Worm (Caenorhabditis elegans) whole organism, mixed stage, embryonic: ENCODE measurements around the gene mdt-6.

Source experiments
- M03D4.4 ChIP-seq: sonication (generic microtip); optimal IDR thresholded peaks from 2 replicates; lab custom pipeline; 2017; ENCODE audit warnings: mild to moderate bottlenecking, missing genetic modification characterization, missing compliant biosample characterization
- blmp-1 ChIP-seq: fragments of 150-350 bp; optimal IDR thresholded peaks from 2 replicates; lab custom pipeline; 2014; ENCODE audit warnings: missing biosample characterization, missing genetic modification characterization
- ceh-39 ChIP-seq: fragments of 150-350 bp; optimal IDR thresholded peaks from 2 replicates; lab custom pipeline; 2014; ENCODE audit warnings: missing biosample characterization, missing genetic modification characterization
- ceh-43 ChIP-seq: fragments of 200-800 bp; sonication (Bioruptor generic); optimal IDR thresholded peaks from 2 replicates; lab custom pipeline; 2018; ENCODE audit warnings: mild to moderate bottlenecking, missing genetic modification characterization, moderate library complexity, missing compliant biosample characterization
- ceh-83 ChIP-seq: fragments of 200-800 bp; sonication (Bioruptor generic); optimal IDR thresholded peaks from 2 replicates; lab custom pipeline; 2018; ENCODE audit warnings: mild to moderate bottlenecking, missing genetic modification characterization, missing compliant biosample characterization
- ces-1 ChIP-seq: fragments of 150-350 bp; optimal IDR thresholded peaks from 2 replicates; lab custom pipeline; 2014; ENCODE audit warnings: missing biosample characterization, missing genetic modification reagents, missing genetic modification characterization
- cnd-1 ChIP-seq: fragments of 200-800 bp; sonication (Bioruptor generic); optimal IDR thresholded peaks from 2 replicates; lab custom pipeline; 2018; ENCODE audit warnings: mild to moderate bottlenecking, missing genetic modification characterization, missing compliant biosample characterization
- drap-1 ChIP-seq: fragments of 200-800 bp; sonication (Bioruptor generic); optimal IDR thresholded peaks from 3 replicates; lab custom pipeline; 2018; ENCODE audit warnings: mild to moderate bottlenecking, missing genetic modification characterization, missing compliant biosample characterization
- elt-1 ChIP-seq: sonication (generic microtip); optimal IDR thresholded peaks from 2 replicates; lab custom pipeline; 2017; ENCODE audit warnings: missing genetic modification characterization, mild to moderate bottlenecking, missing compliant biosample characterization, antibody characterized with exemption, moderate library complexity, borderline replicate concordance; ENCODE audit not compliant: insufficient read depth
- elt-3 ChIP-seq: fragments of 150-350 bp; optimal IDR thresholded peaks from 2 replicates; lab custom pipeline; 2014; ENCODE audit warnings: missing biosample characterization, missing genetic modification characterization
- flh-1 ChIP-seq: fragments of 200-800 bp; sonication (Bioruptor generic); optimal IDR thresholded peaks from 2 replicates; lab custom pipeline; 2018; ENCODE audit warnings: mild to moderate bottlenecking, missing genetic modification characterization, moderate library complexity, missing compliant biosample characterization
- ham-2 ChIP-seq: fragments of 200-800 bp; sonication (Bioruptor generic); optimal IDR thresholded peaks from 2 replicates; lab custom pipeline; 2018; ENCODE audit warnings: mild to moderate bottlenecking, missing genetic modification characterization, missing compliant biosample characterization
- hlh-1 ChIP-seq: fragments of 150-350 bp; optimal IDR thresholded peaks from 2 replicates; lab custom pipeline; 2014; ENCODE audit warnings: missing biosample characterization, missing genetic modification reagents, missing genetic modification characterization
- lin-13 ChIP-seq: fragments of 150-350 bp; optimal IDR thresholded peaks from 2 replicates; lab custom pipeline; 2014; ENCODE audit warnings: missing biosample characterization, missing genetic modification characterization
- lin-32 ChIP-seq: fragments of 200-800 bp; sonication (Bioruptor generic); optimal IDR thresholded peaks from 2 replicates; lab custom pipeline; 2018; ENCODE audit warnings: mild to moderate bottlenecking, missing genetic modification characterization, missing compliant biosample characterization
- lsy-2 ChIP-seq: fragments of 150-350 bp; optimal IDR thresholded peaks from 2 replicates; lab custom pipeline; 2014; ENCODE audit warnings: missing biosample characterization, missing genetic modification characterization
- mab-5 ChIP-seq: fragments of 150-350 bp; optimal IDR thresholded peaks from 2 replicates; lab custom pipeline; 2014; ENCODE audit warnings: missing biosample characterization, missing genetic modification characterization
- mep-1 ChIP-seq: fragments of 150-350 bp; optimal IDR thresholded peaks from 2 replicates; lab custom pipeline; 2017; ENCODE audit warnings: missing biosample characterization, missing genetic modification reagents, missing genetic modification characterization, inconsistent platforms
- mls-2 ChIP-seq: sonication (generic microtip); optimal IDR thresholded peaks from 2 replicates; lab custom pipeline; 2016; ENCODE audit warnings: mild to moderate bottlenecking, missing genetic modification characterization, moderate library complexity, missing compliant biosample characterization
- nhr-12 ChIP-seq: fragments of 150-350 bp; optimal IDR thresholded peaks from 2 replicates; lab custom pipeline; 2014; ENCODE audit warnings: missing biosample characterization, missing genetic modification characterization
- nhr-2 ChIP-seq: fragments of 150-350 bp; optimal IDR thresholded peaks from 2 replicates; lab custom pipeline; 2014; ENCODE audit warnings: missing biosample characterization, missing genetic modification characterization
- nhr-237 ChIP-seq: fragments of 150-350 bp; optimal IDR thresholded peaks from 2 replicates; lab custom pipeline; 2014; ENCODE audit warnings: missing biosample characterization, missing genetic modification characterization
- nhr-28 ChIP-seq: fragments of 150-350 bp; optimal IDR thresholded peaks from 2 replicates; lab custom pipeline; 2014; ENCODE audit warnings: missing biosample characterization, missing genetic modification characterization
- pha-4 ChIP-seq: fragments of 150-350 bp; optimal IDR thresholded peaks from 2 replicates; lab custom pipeline; 2018; ENCODE audit warnings: missing biosample characterization, missing genetic modification reagents, missing genetic modification characterization
- sem-2 ChIP-seq: fragments of 200-800 bp; sonication (Bioruptor generic); optimal IDR thresholded peaks from 2 replicates; lab custom pipeline; 2018; ENCODE audit warnings: mild to moderate bottlenecking, missing genetic modification characterization, missing compliant biosample characterization
- snpc-4 ChIP-seq: fragments of 150-350 bp; optimal IDR thresholded peaks from 2 replicates; lab custom pipeline; 2014; ENCODE audit warnings: missing biosample characterization, missing genetic modification characterization
- sptf-1 ChIP-seq: sonication (generic microtip); optimal IDR thresholded peaks from 2 replicates; lab custom pipeline; 2017; ENCODE audit warnings: mild to moderate bottlenecking, missing genetic modification characterization, moderate library complexity, missing compliant biosample characterization
- tbx-8 ChIP-seq: fragments of 200-800 bp; sonication (Bioruptor generic); optimal IDR thresholded peaks from 2 replicates; lab custom pipeline; 2018; ENCODE audit warnings: mild to moderate bottlenecking, missing genetic modification characterization, moderate library complexity, missing compliant biosample characterization
- unc-62 ChIP-seq: fragments of 150-350 bp; optimal IDR thresholded peaks from 2 replicates; lab custom pipeline; 2014; ENCODE audit warnings: missing biosample characterization, missing genetic modification reagents, missing genetic modification characterization
- ztf-11 ChIP-seq: fragments of 150-350 bp; optimal IDR thresholded peaks from 2 replicates; lab custom pipeline; 2014; ENCODE audit warnings: missing biosample characterization, missing genetic modification characterization

Gene mdt-6

ce11 chrV:7096129-7096730 is 36.8 kb upstream of the mdt-6 start:
- TF ChIP-seq ham-2 (GFP tag; lab: Kevin White, UChicago) (no peak), elt-3 (no peak), sem-2 (GFP tag; lab: Kevin White, UChicago) (no peak), nhr-2 (tag; lab: Kevin White, UChicago) (no peak), ceh-83 (no peak), ces-1 (GFP tag; lab: Kevin White, UChicago) (no peak), pha-4 (tag; lab: Kevin White, UChicago) (no peak), ztf-11 (no peak), hlh-1 (tag; lab: Kevin White, UChicago) (no peak), lin-13 (no peak), elt-1 (no peak), ceh-39 (tag; lab: Kevin White, UChicago) (no peak), tbx-8 (no peak), nhr-28 (tag; lab: Kevin White, UChicago) (no peak), lin-32 (no peak), nhr-12 (tag; lab: Kevin White, UChicago) (no peak)

- no peak for TF ChIP-seq ham-2 (GFP tag; lab: Kevin White, UChicago)
- TF ChIP-seq unc-62 (GFP tag; lab: Kevin White, UChicago): no peak
- no peak for TF ChIP-seq mab-5
- TF ChIP-seq flh-1: no peak
- TF ChIP-seq lin-32: no peak
- TF ChIP-seq tbx-8: no peak
- no peak for TF ChIP-seq ztf-11
- TF ChIP-seq blmp-1 (tag; lab: Kevin White, UChicago): no peak
- TF ChIP-seq nhr-28 (tag; lab: Kevin White, UChicago): no peak
- no peak for TF ChIP-seq ces-1 (GFP tag; lab: Kevin White, UChicago)
- no peak for TF ChIP-seq ceh-83
- no peak for TF ChIP-seq nhr-237 (tag; lab: Kevin White, UChicago)
- no peak for TF ChIP-seq snpc-4 (tag; lab: Kevin White, UChicago)
- no peak for TF ChIP-seq mep-1 (tag; lab: Kevin White, UChicago)
Observed at ce11 chrV:7095254-7095990, 36.0 kb upstream of the mdt-6 start.

- TF ChIP-seq tbx-8 (no peak), nhr-28 (tag; lab: Kevin White, UChicago) (no peak), mep-1 (tag; lab: Kevin White, UChicago) (no peak), ceh-43 (GFP tag; lab: Kevin White, UChicago) (no peak), unc-62 (GFP tag; lab: Kevin White, UChicago) (no peak)
Observed at ce11 chrV:7093720-7094401, 34.4 kb upstream of the mdt-6 start, which contains the start of gene nhr-135. TSS of gene nhr-135 (minus strand) at chrV:7093770.

ce11 chrV:7091287-7091686 is 31.9 kb upstream of the mdt-6 start, which contains the start of gene nhr-286:
TSS of gene nhr-286 (minus strand) at chrV:7091610.
- TF ChIP-seq sem-2 (GFP tag; lab: Kevin White, UChicago): no peak
- no peak for TF ChIP-seq sptf-1 (tag; lab: Kevin White, UChicago)
- no peak for TF ChIP-seq flh-1

- no peak for TF ChIP-seq lsy-2 (tag; lab: Kevin White, UChicago)
- TF ChIP-seq cnd-1 (tag; lab: Kevin White, UChicago): no peak
- TF ChIP-seq nhr-237 (tag; lab: Kevin White, UChicago): no peak
- TF ChIP-seq pha-4 (tag; lab: Kevin White, UChicago): no peak
- no peak for TF ChIP-seq lin-32
- TF ChIP-seq mls-2 (tag; lab: Kevin White, UChicago): no peak
- no peak for TF ChIP-seq mab-5
- TF ChIP-seq blmp-1 (tag; lab: Kevin White, UChicago): no peak
- TF ChIP-seq nhr-12 (tag; lab: Kevin White, UChicago): no peak
- no peak for TF ChIP-seq lin-13
- TF ChIP-seq mep-1 (tag; lab: Kevin White, UChicago): no peak
- TF ChIP-seq sem-2 (GFP tag; lab: Kevin White, UChicago): no peak
- TF ChIP-seq M03D4.4 (tag; lab: Kevin White, UChicago): no peak
- TF ChIP-seq elt-3: no peak
- no peak for TF ChIP-seq drap-1 (GFP tag; lab: Kevin White, UChicago)
- TF ChIP-seq unc-62 (GFP tag; lab: Kevin White, UChicago): no peak
- no peak for TF ChIP-seq ceh-83
- TF ChIP-seq nhr-2 (tag; lab: Kevin White, UChicago): no peak
- no peak for TF ChIP-seq ceh-43 (GFP tag; lab: Kevin White, UChicago)
Observed at ce11 chrV:7089217-7089616, 29.8 kb upstream of the mdt-6 start.
